Fruit fly (Drosophila melanogaster): ENCODE measurements around the gene Alp13.
A peak's percentile ranks its signal among the peaks of the same experiment; 100 is the strongest.

Gene Alp13

dm6 chr3R:10053559-10053958 lies 21.6 kb downstream of the Alp13 start:
- no peak for TF ChIP-seq CG9948 (tag; optimal IDR thresholded peaks at IDR 0.05)
- no peak for TF ChIP-seq Ets98B (GFP tag; IDR thresholded peaks at IDR 0.05)
- TF ChIP-seq rn (GFP tag; IDR thresholded peaks at IDR 0.05): no peak
- no peak for TF ChIP-seq Pif1B (GFP tag; optimal IDR thresholded peaks at IDR 0.05)

- no peak for TF ChIP-seq Pif1B (GFP tag; optimal IDR thresholded peaks at IDR 0.05)
Measured at dm6 chr3R:10052695-10053382, 22.3 kb downstream of the Alp13 start, which contains the start of the genes Fancl and Npc2e. Gene Fancl (minus strand): TSS chr3R:10052869. Gene Npc2e (plus strand): TSS chr3R:10053332.

dm6 chr3R:10048842-10049527 lies 26.2 kb downstream of the Alp13 start, which contains the start of gene ohgt:
Gene ohgt (plus strand): TSS chr3R:10049199.
- TF ChIP-seq CG8159 (tag; optimal IDR thresholded peaks at IDR 0.05): no peak
- TF ChIP-seq CG17806 (tag; optimal IDR thresholded peaks at IDR 0.05): no peak
- no peak for TF ChIP-seq D1 (tag; optimal IDR thresholded peaks at IDR 0.05)
- no peak for TF ChIP-seq EcR (GFP tag; optimal IDR thresholded peaks at IDR 0.05)
- no peak for TF ChIP-seq Pif1A (GFP tag; optimal IDR thresholded peaks at IDR 0.05)
- no peak for TF ChIP-seq CG15710 (tag; optimal IDR thresholded peaks at IDR 0.05)
- TF ChIP-seq CG34367 (tag; optimal IDR thresholded peaks at IDR 0.05): peak; percentile 22
- no peak for TF ChIP-seq CG32121 (GFP tag; IDR thresholded peaks at IDR 0.05)
- no peak for TF ChIP-seq CG13204 (GFP tag; optimal IDR thresholded peaks at IDR 0.05)
- TF ChIP-seq CG9948 (tag; optimal IDR thresholded peaks at IDR 0.05): peak; percentile 27
- no peak for TF ChIP-seq gl (tag; optimal IDR thresholded peaks at IDR 0.05)

- no peak for TF ChIP-seq gl (tag; optimal IDR thresholded peaks at IDR 0.05)
- TF ChIP-seq CG8301 (tag; optimal IDR thresholded peaks at IDR 0.05): no peak
- no peak for TF ChIP-seq CG13204 (GFP tag; optimal IDR thresholded peaks at IDR 0.05)
- TF ChIP-seq CG9948 (tag; optimal IDR thresholded peaks at IDR 0.05): no peak
- no peak for TF ChIP-seq CG32121 (GFP tag; IDR thresholded peaks at IDR 0.05)
- TF ChIP-seq rn (GFP tag; IDR thresholded peaks at IDR 0.05): no peak
- no peak for TF ChIP-seq CG12605 (GFP tag; IDR thresholded peaks at IDR 0.05)
- no peak for TF ChIP-seq CG34367 (tag; optimal IDR thresholded peaks at IDR 0.05)
Measured at dm6 chr3R:10048775-10048841, 26.6 kb downstream of the Alp13 start, which contains the start of gene CG12811. Gene CG12811 (minus strand): TSS chr3R:10048797.

- no peak for TF ChIP-seq CG4496 (GFP tag; IDR thresholded peaks at IDR 0.05)
- TF ChIP-seq CG32121 (GFP tag; IDR thresholded peaks at IDR 0.05): no peak
- peak; percentile 54 for TF ChIP-seq CG17806 (tag; optimal IDR thresholded peaks at IDR 0.05)
- no peak for TF ChIP-seq EcR (GFP tag; optimal IDR thresholded peaks at IDR 0.05)
- TF ChIP-seq CG10348 (GFP tag; IDR thresholded peaks at IDR 0.05): no peak
- TF ChIP-seq CG8159 (tag; optimal IDR thresholded peaks at IDR 0.05): peak; percentile 64
- TF ChIP-seq CG8301 (tag; optimal IDR thresholded peaks at IDR 0.05): peak; percentile 58
- peak; percentile 44 for TF ChIP-seq CG9948 (tag; optimal IDR thresholded peaks at IDR 0.05)
- TF ChIP-seq Pif1A (GFP tag; optimal IDR thresholded peaks at IDR 0.05): no peak
- no peak for TF ChIP-seq CG14655 (GFP tag; optimal IDR thresholded peaks at IDR 0.05)
- no peak for TF ChIP-seq D1 (tag; optimal IDR thresholded peaks at IDR 0.05)
- TF ChIP-seq CG34367 (tag; optimal IDR thresholded peaks at IDR 0.05): peak; percentile 29
- no peak for TF ChIP-seq gl (tag; optimal IDR thresholded peaks at IDR 0.05)
- TF ChIP-seq fd96Ca (GFP tag; IDR thresholded peaks at IDR 0.05): no peak
- TF ChIP-seq CG15710 (tag; optimal IDR thresholded peaks at IDR 0.05): peak; percentile 61
- TF ChIP-seq rn (GFP tag; IDR thresholded peaks at IDR 0.05): no peak
- TF ChIP-seq CG12605 (GFP tag; IDR thresholded peaks at IDR 0.05): no peak
- no peak for TF ChIP-seq CG13204 (GFP tag; optimal IDR thresholded peaks at IDR 0.05)
- TF ChIP-seq Pif1B (GFP tag; optimal IDR thresholded peaks at IDR 0.05): no peak
- TF ChIP-seq Ets98B (GFP tag; IDR thresholded peaks at IDR 0.05): no peak
- peak; percentile 62 for TF ChIP-seq Snoo (tag; optimal IDR thresholded peaks at IDR 0.05)
Measured at dm6 chr3R:10048035-10048774, 27.0 kb downstream of the Alp13 start.

- TF ChIP-seq gl (tag; optimal IDR thresholded peaks at IDR 0.05): no peak
- TF ChIP-seq EcR (GFP tag; optimal IDR thresholded peaks at IDR 0.05): no peak
- TF ChIP-seq CG4496 (GFP tag; IDR thresholded peaks at IDR 0.05): no peak
- no peak for TF ChIP-seq CG12605 (GFP tag; IDR thresholded peaks at IDR 0.05)
- no peak for TF ChIP-seq CG14655 (GFP tag; optimal IDR thresholded peaks at IDR 0.05)
- TF ChIP-seq Pif1A (GFP tag; optimal IDR thresholded peaks at IDR 0.05): no peak
- TF ChIP-seq Pif1B (GFP tag; optimal IDR thresholded peaks at IDR 0.05): no peak
- TF ChIP-seq CG34367 (tag; optimal IDR thresholded peaks at IDR 0.05): no peak
- no peak for TF ChIP-seq CG32121 (GFP tag; IDR thresholded peaks at IDR 0.05)
- TF ChIP-seq fd96Ca (GFP tag; IDR thresholded peaks at IDR 0.05): no peak
- TF ChIP-seq Ets98B (GFP tag; IDR thresholded peaks at IDR 0.05): no peak
- no peak for TF ChIP-seq CG8159 (tag; optimal IDR thresholded peaks at IDR 0.05)
- no peak for TF ChIP-seq CG15710 (tag; optimal IDR thresholded peaks at IDR 0.05)
- TF ChIP-seq CG8301 (tag; optimal IDR thresholded peaks at IDR 0.05): no peak
- no peak for TF ChIP-seq CG10348 (GFP tag; IDR thresholded peaks at IDR 0.05)
Measured at dm6 chr3R:10045343-10045742, 29.8 kb downstream of the Alp13 start, which contains the start of the genes CG11722 and mtTFB2. Gene CG11722 (minus strand): TSS chr3R:10045542. Gene mtTFB2 (plus strand): TSS chr3R:10045574.

Data from whole organism, pupa.